Worm (Caenorhabditis elegans) whole organism, young adult: ENCODE measurements around the gene ttr-29.

Source experiments
- C06A6.2 ChIP-seq: fragments of 200-800 bp; sonication (Bioruptor generic); conservative IDR thresholded peaks from 2 replicates; pipeline ENCODE4 v1.3.6; 2022; ENCODE audit warnings: missing genetic modification characterization, missing compliant biosample characterization
- F49E8.2 ChIP-seq: sonication (generic microtip); optimal IDR thresholded peaks from 3 replicates; lab custom pipeline; 2017; ENCODE audit warnings: missing genetic modification characterization, mild to moderate bottlenecking, missing compliant biosample characterization, antibody characterized with exemption, moderate library complexity; ENCODE audit not compliant: insufficient read depth
- F55B11.4 ChIP-seq: sonication (generic microtip); optimal IDR thresholded peaks from 2 replicates; lab custom pipeline; 2016; ENCODE audit warnings: missing compliant biosample characterization, missing genetic modification characterization, borderline replicate concordance; ENCODE audit not compliant: insufficient read depth
- F57A8.1 ChIP-seq: fragments of 200-800 bp; sonication (Bioruptor generic); optimal IDR thresholded peaks from 2 replicates; lab custom pipeline; 2018; ENCODE audit warnings: mild to moderate bottlenecking, missing genetic modification characterization, moderate library complexity, missing compliant biosample characterization
- attf-3 ChIP-seq: fragments of 200-800 bp; sonication (Bioruptor generic); conservative IDR thresholded peaks from 2 replicates; pipeline ENCODE4 v1.3.6; 2022; ENCODE audit warnings: missing genetic modification reagents, missing genetic modification characterization, missing compliant biosample characterization
- bed-1 ChIP-seq: fragments of 200-800 bp; sonication (Bioruptor generic); IDR thresholded peaks from 2 replicates; pipeline ENCODE4 v1.3.6; 2022; ENCODE audit warnings: missing genetic modification reagents, missing genetic modification characterization, missing compliant biosample characterization
- ccch-3 ChIP-seq: fragments of 200-800 bp; sonication (Bioruptor generic); optimal IDR thresholded peaks from 2 replicates; lab custom pipeline; 2018; ENCODE audit warnings: mild to moderate bottlenecking, missing genetic modification characterization, missing compliant biosample characterization
- ceh-100 ChIP-seq: fragments of 200-800 bp; sonication (Bioruptor generic); IDR thresholded peaks from 2 replicates; pipeline ENCODE4 v1.3.6; 2022; ENCODE audit warnings: missing genetic modification reagents, missing genetic modification characterization, missing compliant biosample characterization
- ceh-27 ChIP-seq: fragments of 200-800 bp; sonication (Bioruptor generic); optimal IDR thresholded peaks from 2 replicates; lab custom pipeline; 2018; ENCODE audit warnings: mild to moderate bottlenecking, missing genetic modification characterization, moderate library complexity, missing compliant biosample characterization
- ceh-40 ChIP-seq: fragments of 200-800 bp; sonication (Bioruptor generic); IDR thresholded peaks from 2 replicates; pipeline ENCODE4 v1.3.6; 2022; ENCODE audit warnings: missing genetic modification characterization, missing compliant biosample characterization
- ceh-91 ChIP-seq: fragments of 200-800 bp; sonication (Bioruptor generic); IDR thresholded peaks from 2 replicates; pipeline ENCODE4 v1.3.6; 2022; ENCODE audit warnings: missing genetic modification reagents, missing genetic modification characterization, missing compliant biosample characterization
- die-1 ChIP-seq: sonication (generic microtip); optimal IDR thresholded peaks from 2 replicates; lab custom pipeline; 2016; ENCODE audit warnings: missing genotype, mild to moderate bottlenecking, missing genetic modification characterization, missing compliant biosample characterization
- egl-18 ChIP-seq: fragments of 200-800 bp; sonication (Bioruptor generic); IDR thresholded peaks from 2 replicates; pipeline ENCODE4 v1.3.6; 2022; ENCODE audit warnings: missing genetic modification reagents, missing genetic modification characterization, missing compliant biosample characterization
- egrh-3 ChIP-seq: fragments of 200-800 bp; sonication (Bioruptor generic); IDR thresholded peaks from 2 replicates; pipeline ENCODE4 v1.3.6; 2022; ENCODE audit warnings: missing genetic modification reagents, missing genetic modification characterization, missing compliant biosample characterization
- hlh-12 ChIP-seq: sonication (generic microtip); optimal IDR thresholded peaks from 2 replicates; lab custom pipeline; 2016; ENCODE audit warnings: missing genetic modification characterization, missing compliant biosample characterization
- hlh-26 ChIP-seq: fragments of 200-800 bp; sonication (Bioruptor generic); conservative IDR thresholded peaks from 2 replicates; pipeline ENCODE4 v1.3.6; 2022; ENCODE audit warnings: missing genetic modification reagents, missing genetic modification characterization, missing compliant biosample characterization
- hmg-1.2 ChIP-seq: fragments of 200-800 bp; sonication (Bioruptor generic); IDR thresholded peaks from 2 replicates; pipeline ENCODE4 v1.3.6; 2022; ENCODE audit warnings: missing genetic modification reagents, missing genetic modification characterization, missing compliant biosample characterization
- hsf-1 ChIP-seq: fragments of 200-800 bp; sonication (Bioruptor generic); IDR thresholded peaks from 2 replicates; pipeline ENCODE4 v1.3.6; 2022; ENCODE audit warnings: missing genetic modification reagents, missing genetic modification characterization, missing compliant biosample characterization
- let-607 ChIP-seq, 2 experiments: fragments of 200-800 bp in 1 of 2; sonication (Bioruptor generic) in 1 of 2; sonication (generic microtip) in 1 of 2; optimal IDR thresholded peaks; 2 replicates each; lab custom pipeline; 2016 to 2018; ENCODE audit warnings: mild to moderate bottlenecking in 2 of 2, missing compliant biosample characterization in 2 of 2, missing genetic modification characterization in 2 of 2, moderate library complexity in 2 of 2, missing genotype in 1 of 2
- lir-1 ChIP-seq: fragments of 200-800 bp; sonication (Bioruptor generic); conservative IDR thresholded peaks from 2 replicates; pipeline ENCODE4 v1.3.6; 2022; ENCODE audit warnings: missing genetic modification reagents, missing genetic modification characterization, missing compliant biosample characterization
- lsl-1 ChIP-seq: fragments of 200-800 bp; sonication (Bioruptor generic); optimal IDR thresholded peaks from 2 replicates; lab custom pipeline; 2018; ENCODE audit warnings: mild to moderate bottlenecking, missing genetic modification characterization, moderate library complexity, missing compliant biosample characterization
- mcd-1 ChIP-seq: fragments of 200-800 bp; sonication (Bioruptor generic); IDR thresholded peaks from 2 replicates; pipeline ENCODE4 v1.3.6; 2022; ENCODE audit warnings: missing genetic modification reagents, missing genetic modification characterization, missing compliant biosample characterization
- nfyb-1 ChIP-seq: fragments of 200-800 bp; sonication (Bioruptor generic); IDR thresholded peaks from 2 replicates; pipeline ENCODE4 v1.3.6; 2022; ENCODE audit warnings: missing genetic modification reagents, missing genetic modification characterization, missing compliant biosample characterization
- nhr-120 ChIP-seq: fragments of 200-800 bp; sonication (Bioruptor generic); IDR thresholded peaks from 2 replicates; pipeline ENCODE4 v1.3.6; 2022; ENCODE audit warnings: missing genetic modification characterization, missing compliant biosample characterization
- rcor-1 ChIP-seq: fragments of 200-800 bp; sonication (Bioruptor generic); IDR thresholded peaks from 2 replicates; pipeline ENCODE4 v1.3.6; 2022; ENCODE audit warnings: missing genetic modification reagents, missing genetic modification characterization, missing compliant biosample characterization
- sptf-2 ChIP-seq: fragments of 200-800 bp; sonication (Bioruptor generic); optimal IDR thresholded peaks from 2 replicates; lab custom pipeline; 2018; ENCODE audit warnings: mild to moderate bottlenecking, missing genetic modification characterization, missing compliant biosample characterization
- tbx-9 ChIP-seq: sonication (generic microtip); optimal IDR thresholded peaks from 2 replicates; lab custom pipeline; 2016; ENCODE audit warnings: borderline replicate concordance, missing genetic modification characterization, inconsistent platforms, missing compliant biosample characterization
- zfh-2 ChIP-seq: fragments of 200-800 bp; sonication (Bioruptor generic); conservative IDR thresholded peaks from 2 replicates; pipeline ENCODE4 v1.3.6; 2022; ENCODE audit warnings: missing genetic modification reagents, missing genetic modification characterization, missing compliant biosample characterization
- ztf-18 ChIP-seq: sonication (generic microtip); optimal IDR thresholded peaks from 2 replicates; lab custom pipeline; 2016; ENCODE audit warnings: missing genotype, mild to moderate bottlenecking, missing genetic modification characterization, missing compliant biosample characterization
- ztf-26 ChIP-seq: sonication (generic microtip); optimal IDR thresholded peaks from 2 replicates; lab custom pipeline; 2017; ENCODE audit warnings: missing genetic modification characterization, missing compliant biosample characterization
- ztf-3 ChIP-seq: fragments of 200-800 bp; sonication (Bioruptor generic); optimal IDR thresholded peaks from 2 replicates; lab custom pipeline; 2018; ENCODE audit warnings: mild to moderate bottlenecking, missing genetic modification characterization, missing compliant biosample characterization

The ttr-29 gene

ce11 chrV:12906732-12907131 is at the start of gene ttr-29:
Gene ttr-29, minus strand, starts transcription at chrV:12906832.
- TF ChIP-seq hsf-1 (GFP tag; lab: Robert Waterston, UW) = no peak
- TF ChIP-seq ceh-91 (GFP tag; lab: Robert Waterston, UW) = no peak
- TF ChIP-seq F49E8.2 (tag; lab: Kevin White, UChicago) = no peak
- no peak for TF ChIP-seq bed-1 (GFP tag; lab: Robert Waterston, UW)
- TF ChIP-seq let-607 (tag; optimal IDR thresholded peaks at IDR 0.05; lab: Kevin White, UChicago) = no peak
- no peak for TF ChIP-seq hlh-26 (GFP tag; lab: Robert Waterston, UW)
- no peak for TF ChIP-seq egl-18 (GFP tag; lab: Robert Waterston, UW)
- TF ChIP-seq F57A8.1 (GFP tag; lab: Kevin White, UChicago) = no peak
- no peak for TF ChIP-seq ztf-18 (tag; lab: Kevin White, UChicago)
- no peak for TF ChIP-seq sptf-2 (GFP tag; lab: Kevin White, UChicago)
- no peak for TF ChIP-seq C06A6.2 (GFP tag; lab: Robert Waterston, UW)

- no peak for TF ChIP-seq lsl-1
- TF ChIP-seq die-1 (tag; lab: Kevin White, UChicago) = no peak
- no peak for TF ChIP-seq ccch-3 (GFP tag; lab: Kevin White, UChicago)
- TF ChIP-seq hmg-1.2 (GFP tag; lab: Robert Waterston, UW) = no peak
- TF ChIP-seq ceh-91 (GFP tag; lab: Robert Waterston, UW) = no peak
- no peak for TF ChIP-seq hlh-12 (tag; lab: Kevin White, UChicago)
- no peak for TF ChIP-seq tbx-9
- no peak for TF ChIP-seq egrh-3 (GFP tag; lab: Robert Waterston, UW)
- TF ChIP-seq F55B11.4 = no peak
- no peak for TF ChIP-seq hlh-26 (GFP tag; lab: Robert Waterston, UW)
- no peak for TF ChIP-seq zfh-2
- no peak for TF ChIP-seq ceh-27 (GFP tag; lab: Kevin White, UChicago)
- TF ChIP-seq, all 124 proteins: peak for 0
These were observed 47.6 kb upstream of the ttr-29 start for ce11 chrV:12954261-12954660.

ce11 chrV:12953702-12954101 is 47.1 kb upstream of the ttr-29 start, which contains the start of gene eif-3.K:
Gene eif-3.K, plus strand, starts transcription at chrV:12954002.
- TF ChIP-seq ceh-40 (GFP tag; lab: Robert Waterston, UW) = no peak
- no peak for TF ChIP-seq rcor-1 (GFP tag; lab: Robert Waterston, UW)
- no peak for TF ChIP-seq nhr-120 (GFP tag; lab: Robert Waterston, UW)
- TF ChIP-seq lir-1 (GFP tag; lab: Robert Waterston, UW) = no peak
- TF ChIP-seq ceh-100 = no peak
- TF ChIP-seq, all 124 proteins: peak for 0

- TF ChIP-seq ztf-3 (GFP tag; lab: Kevin White, UChicago) (no peak), mcd-1 (GFP tag; lab: Robert Waterston, UW) (0 out of 2 replicates have a peak, but pooled peaks have one; percentile 24), ztf-26 (no peak), attf-3 (GFP tag; lab: Robert Waterston, UW) (peak; percentile 91), let-607 (tag; optimal IDR thresholded peaks at IDR 0.05; lab: Kevin White, UChicago) (peak; percentile 61 to 62), nfyb-1 (0 out of 2 replicates have a peak, but pooled peaks have one; percentile 22)
These were observed 45.7 kb upstream of the ttr-29 start, which contains the start of gene pqn-68 for ce11 chrV:12952287-12952686. Gene pqn-68, plus strand, starts transcription at chrV:12952636.
